Fruit fly (Drosophila melanogaster) whole organism, embryonic: ENCODE data around the gene Cyp312a1.

ENCODE experiments used
- Atf3 ChIP-seq: fragments of 200-800 bp; sonication (Bioruptor generic); optimal IDR thresholded peaks from 3 replicates; lab custom pipeline; 2016; ENCODE audit warnings: missing biosample characterization, missing genetic modification characterization
- BEAF-32 ChIP-seq: fragments of 200-800 bp; sonication (Bioruptor generic); optimal IDR thresholded peaks from 3 replicates; lab custom pipeline; 2017; ENCODE audit warnings: missing biosample characterization, missing genetic modification characterization, mild to moderate bottlenecking, moderate library complexity, missing genetic modification reagents
- CG10267 ChIP-seq: fragments of 200-800 bp; sonication (Bioruptor generic); optimal IDR thresholded peaks from 2 replicates; lab custom pipeline; 2018; ENCODE audit warnings: missing biosample characterization, mild to moderate bottlenecking, missing genetic modification characterization, moderate library complexity
- CG10431 ChIP-seq: fragments of 200-800 bp; sonication (Bioruptor generic); optimal IDR thresholded peaks from 3 replicates; lab custom pipeline; 2018; ENCODE audit warnings: missing biosample characterization, mild to moderate bottlenecking, missing genetic modification characterization
- CG11085 ChIP-seq: fragments of 200-800 bp; sonication (Bioruptor generic); IDR thresholded peaks from 2 replicates; pipeline ENCODE4 v1.3.6; 2022; ENCODE audit warnings: missing biosample characterization, missing genetic modification characterization
- CG11723 ChIP-seq: fragments of 200-800 bp; sonication (Bioruptor generic); optimal IDR thresholded peaks from 2 replicates; lab custom pipeline; 2017; ENCODE audit warnings: missing biosample characterization, mild to moderate bottlenecking, missing genetic modification characterization
- CG13123 ChIP-seq: fragments of 200-800 bp; sonication (Bioruptor generic); optimal IDR thresholded peaks from 2 replicates; lab custom pipeline; 2016; ENCODE audit warnings: missing biosample characterization, missing genetic modification characterization
- CG13894 ChIP-seq: fragments of 200-800 bp; sonication (Bioruptor generic); optimal IDR thresholded peaks from 3 replicates; lab custom pipeline; 2018; ENCODE audit warnings: missing biosample characterization, mild to moderate bottlenecking, missing genetic modification characterization, moderate library complexity
- CG14050 ChIP-seq: fragments of 200-800 bp; sonication (Bioruptor generic); IDR thresholded peaks from 3 replicates; pipeline ENCODE4 v1.3.6; 2022; ENCODE audit warnings: missing biosample characterization, missing genetic modification characterization
- CG15479 ChIP-seq: fragments of 200-800 bp; sonication (Bioruptor generic); optimal IDR thresholded peaks from 3 replicates; lab custom pipeline; 2019; ENCODE audit warnings: missing biosample characterization, mild to moderate bottlenecking, missing genetic modification characterization, moderate library complexity
- CG18619 ChIP-seq: fragments of 200-800 bp; sonication (Bioruptor generic); optimal IDR thresholded peaks from 3 replicates; lab custom pipeline; 2017; ENCODE audit warnings: missing biosample characterization, mild to moderate bottlenecking, missing genetic modification characterization
- CG2678 ChIP-seq: fragments of 200-800 bp; sonication (Bioruptor generic); optimal IDR thresholded peaks from 3 replicates; lab custom pipeline; 2019; ENCODE audit warnings: missing biosample characterization, mild to moderate bottlenecking, missing genetic modification characterization, moderate library complexity
- CG2875 ChIP-seq: fragments of 200-800 bp; sonication (Bioruptor generic); optimal IDR thresholded peaks from 2 replicates; lab custom pipeline; 2017; ENCODE audit warnings: missing biosample characterization, mild to moderate bottlenecking, missing genetic modification characterization, missing genetic modification reagents
- CG3065 ChIP-seq: fragments of 200-800 bp; sonication (Bioruptor generic); optimal IDR thresholded peaks from 2 replicates; lab custom pipeline; 2016; ENCODE audit warnings: missing biosample characterization, missing genetic modification characterization
- CG31441 ChIP-seq: fragments of 200-800 bp; sonication (Bioruptor generic); IDR thresholded peaks from 2 replicates; pipeline ENCODE4 v1.3.6; 2022; ENCODE audit warnings: missing biosample characterization, missing genetic modification characterization
- CG33213 ChIP-seq: fragments of 200-800 bp; sonication (Bioruptor generic); optimal IDR thresholded peaks from 3 replicates; lab custom pipeline; 2016; ENCODE audit warnings: missing biosample characterization, missing genetic modification characterization
- CG3995 ChIP-seq: fragments of 200-800 bp; sonication (Bioruptor generic); optimal IDR thresholded peaks from 3 replicates; lab custom pipeline; 2016; ENCODE audit warnings: missing biosample characterization, missing genetic modification characterization
- CG4854 ChIP-seq: fragments of 200-800 bp; sonication (Bioruptor generic); optimal IDR thresholded peaks from 2 replicates; lab custom pipeline; 2016; ENCODE audit warnings: missing biosample characterization, missing genetic modification characterization, inconsistent platforms
- CG6683 ChIP-seq: fragments of 200-800 bp; sonication (Bioruptor generic); optimal IDR thresholded peaks from 2 replicates; lab custom pipeline; 2017; ENCODE audit warnings: missing biosample characterization, mild to moderate bottlenecking, missing genetic modification characterization, missing genetic modification reagents
- CG9215 ChIP-seq: fragments of 200-800 bp; sonication (Bioruptor generic); IDR thresholded peaks from 2 replicates; pipeline ENCODE4 v1.3.6; 2022; ENCODE audit warnings: missing biosample characterization, missing genetic modification characterization
- CG9437 ChIP-seq: fragments of 200-800 bp; sonication (Bioruptor generic); optimal IDR thresholded peaks from 2 replicates; lab custom pipeline; 2018; ENCODE audit warnings: missing biosample characterization, mild to moderate bottlenecking, missing genetic modification characterization
- CG9876 ChIP-seq: fragments of 200-800 bp; sonication (Bioruptor generic); optimal IDR thresholded peaks from 2 replicates; lab custom pipeline; 2016; ENCODE audit warnings: missing biosample characterization, missing genetic modification characterization
- CHES-1-like ChIP-seq: fragments of 200-800 bp; sonication (Bioruptor generic); optimal IDR thresholded peaks from 2 replicates; lab custom pipeline; 2016; ENCODE audit warnings: missing biosample characterization, missing genetic modification characterization
- Doc2 ChIP-seq: fragments of 200-800 bp; sonication (Bioruptor generic); IDR thresholded peaks from 2 replicates; pipeline ENCODE4 v1.3.6; 2022; ENCODE audit warnings: missing biosample characterization, missing genetic modification characterization
- Hand ChIP-seq: fragments of 200-800 bp; sonication (Bioruptor generic); optimal IDR thresholded peaks from 2 replicates; lab custom pipeline; 2017; ENCODE audit warnings: mild to moderate bottlenecking, missing biosample characterization, missing genetic modification reagents, missing genetic modification characterization
- Nf-YA ChIP-seq: fragments of 200-800 bp; sonication (Bioruptor generic); IDR thresholded peaks from 2 replicates; pipeline ENCODE4 v1.3.6; 2022; ENCODE audit warnings: missing biosample characterization, missing genetic modification characterization
- Pdp1 ChIP-seq, 2 experiments: fragments of 200-800 bp; sonication (Bioruptor generic); optimal IDR thresholded peaks; 3 replicates each; lab custom pipeline; 2016; ENCODE audit warnings: missing biosample characterization in 2 of 2, missing genetic modification characterization in 2 of 2, mild to moderate bottlenecking in 1 of 2, moderate library complexity in 1 of 2
- Side ChIP-seq: fragments of 200-800 bp; sonication (Bioruptor generic); optimal IDR thresholded peaks from 2 replicates; lab custom pipeline; 2016; ENCODE audit warnings: missing biosample characterization, missing genetic modification characterization
- Sin3A ChIP-seq: fragments of >200 bp; optimal IDR thresholded peaks from 2 replicates; lab custom pipeline; 2018
- Ssrp ChIP-seq: fragments of 200-800 bp; sonication (Bioruptor generic); optimal IDR thresholded peaks from 2 replicates; lab custom pipeline; 2018; ENCODE audit warnings: missing biosample characterization, mild to moderate bottlenecking, missing genetic modification characterization, moderate library complexity
- Taf1 ChIP-seq: fragments of 200-800 bp; sonication (Bioruptor generic); IDR thresholded peaks from 2 replicates; pipeline ENCODE4 v1.3.6; 2022; ENCODE audit warnings: missing biosample characterization, missing genetic modification characterization
- Trl ChIP-seq, 3 experiments: fragments of >200 bp in 2 of 3; fragments of 200-800 bp in 1 of 3; sonication (Bioruptor generic) in 1 of 3; optimal IDR thresholded peaks; 2 replicates in 1 of 3; 3 replicates in 2 of 3; lab custom pipeline; 2016 to 2017; ENCODE audit warnings: missing biosample characterization in 1 of 3, missing genetic modification characterization in 1 of 3
- al ChIP-seq: fragments of 200-800 bp; sonication (Bioruptor generic); IDR thresholded peaks from 2 replicates; pipeline ENCODE4 v1.3.6; 2022; ENCODE audit warnings: missing biosample characterization, missing genetic modification characterization
- bab2 ChIP-seq: fragments of 200-800 bp; sonication (Bioruptor generic); optimal IDR thresholded peaks from 2 replicates; lab custom pipeline; 2016; ENCODE audit warnings: missing biosample characterization, missing genetic modification characterization
- gfzf ChIP-seq: fragments of 200-800 bp; sonication (Bioruptor generic); optimal IDR thresholded peaks from 2 replicates; lab custom pipeline; 2016; ENCODE audit warnings: missing biosample characterization, mild to moderate bottlenecking, missing genetic modification characterization, moderate library complexity
- kay ChIP-seq: fragments of 200-800 bp; sonication (Bioruptor generic); optimal IDR thresholded peaks from 2 replicates; lab custom pipeline; 2016; ENCODE audit warnings: missing biosample characterization, missing genetic modification characterization
- knrl ChIP-seq: fragments of 200-800 bp; sonication (Bioruptor generic); IDR thresholded peaks from 3 replicates; pipeline ENCODE4 v1.3.6; 2022; ENCODE audit warnings: missing biosample characterization, missing genetic modification characterization; ENCODE audit not compliant: partially characterized antibody
- lbe ChIP-seq: fragments of 200-800 bp; sonication (Bioruptor generic); optimal IDR thresholded peaks from 2 replicates; lab custom pipeline; 2016; ENCODE audit warnings: missing biosample characterization, mild to moderate bottlenecking, missing genetic modification characterization
- lov ChIP-seq, 2 experiments: fragments of 200-800 bp in 1 of 2; fragments of >200 bp in 1 of 2; sonication (Bioruptor generic) in 1 of 2; IDR thresholded peaks in 1 of 2; optimal IDR thresholded peaks in 1 of 2; 2 replicates in 1 of 2; 3 replicates in 1 of 2; pipeline versions ENCODE4 v1.3.6 to Lab custom; 2017 to 2022; ENCODE audit warnings: missing biosample characterization in 1 of 2, missing genetic modification characterization in 1 of 2
- maf-S ChIP-seq: fragments of 200-800 bp; sonication (Bioruptor generic); optimal IDR thresholded peaks from 2 replicates; lab custom pipeline; 2016; ENCODE audit warnings: missing biosample characterization, missing genetic modification characterization
- nerfin-2 ChIP-seq: fragments of 200-800 bp; sonication (Bioruptor generic); IDR thresholded peaks from 2 replicates; pipeline ENCODE4 v1.3.6; 2022; ENCODE audit warnings: missing biosample characterization, missing genetic modification characterization; ENCODE audit not compliant: partially characterized antibody
- onecut ChIP-seq: fragments of 200-800 bp; sonication (Bioruptor generic); IDR thresholded peaks from 2 replicates; pipeline ENCODE4 v1.3.6; 2022; ENCODE audit warnings: missing biosample characterization, missing genetic modification characterization
- pum ChIP-seq: fragments of 200-800 bp; sonication (Bioruptor generic); optimal IDR thresholded peaks from 2 replicates; lab custom pipeline; 2016; ENCODE audit warnings: missing biosample characterization, missing genetic modification characterization
- slp2 ChIP-seq: fragments of 200-800 bp; sonication (Bioruptor generic); optimal IDR thresholded peaks from 2 replicates; lab custom pipeline; 2016; ENCODE audit warnings: missing biosample characterization, missing genetic modification characterization
- tll ChIP-seq, 2 experiments: fragments of 200-800 bp in 1 of 2; fragments of >200 bp in 1 of 2; sonication (Bioruptor generic) in 1 of 2; optimal IDR thresholded peaks; 2 replicates each; lab custom pipeline; 2017 to 2019; ENCODE audit warnings: missing biosample characterization in 2 of 2, missing genetic modification characterization in 2 of 2, mild to moderate bottlenecking in 1 of 2, moderate library complexity in 1 of 2
- unpg ChIP-seq: fragments of 200-800 bp; sonication (Bioruptor generic); optimal IDR thresholded peaks from 3 replicates; lab custom pipeline; 2018; ENCODE audit warnings: missing biosample characterization, mild to moderate bottlenecking, missing genetic modification characterization, moderate library complexity

Gene Cyp312a1

DNA sequence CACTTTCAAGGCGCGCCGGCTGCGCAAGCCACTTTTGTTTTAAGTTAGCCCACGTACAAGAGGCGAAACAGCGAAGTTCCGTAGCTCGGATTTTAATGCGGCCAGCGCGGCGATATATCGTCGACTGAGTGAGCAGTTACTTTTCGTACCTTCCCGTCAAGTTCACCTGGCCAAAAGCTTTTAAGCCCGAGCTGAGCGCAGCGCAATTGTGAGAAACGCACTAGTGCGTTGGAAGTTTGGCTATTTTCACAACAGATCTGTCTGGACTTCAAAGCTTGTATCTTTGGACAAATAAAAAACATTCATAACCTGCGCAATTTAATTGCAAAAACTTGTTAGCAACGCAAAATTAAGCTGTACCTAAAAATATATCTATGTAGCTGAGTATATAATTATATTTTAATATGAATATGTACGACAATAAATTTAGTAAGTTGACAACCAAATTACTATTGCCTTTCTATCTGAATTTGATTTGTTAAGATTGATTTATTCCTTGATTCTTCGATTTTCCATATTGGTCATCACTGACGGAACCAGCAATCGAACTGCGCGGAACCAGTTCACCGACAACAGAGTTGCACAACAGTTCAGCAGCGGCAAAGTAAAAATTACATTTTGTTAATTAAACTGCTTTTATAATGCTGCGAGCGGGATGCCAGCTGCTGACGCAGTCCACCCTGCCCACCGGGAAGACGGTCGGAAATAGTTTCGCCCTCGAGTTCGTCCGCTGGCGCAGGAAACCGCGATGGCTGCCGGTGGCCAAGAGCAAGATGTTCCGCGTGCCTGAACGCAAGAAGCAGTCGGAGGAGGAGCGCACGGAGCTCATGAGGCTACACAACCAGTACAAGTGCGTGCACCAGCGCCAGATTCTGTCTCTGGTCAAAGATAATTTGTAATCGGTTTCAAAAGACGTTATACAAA, 26.2 kb downstream of the Cyp312a1 start, which contains the start of the genes CG13698 and mRpS26 (continued):
- peak; percentile 57 for TF ChIP-seq BEAF-32
- peak; percentile 50; the same call in 2 of the 3 replicates for TF ChIP-seq CG14050 (GFP tag; lab: Robert Waterston, UW)
- peak; percentile 65 for TF ChIP-seq CG10267
- TF ChIP-seq CG4854 (GFP tag; lab: Kevin White, UChicago) = no peak
- TF ChIP-seq Taf1 (GFP tag; lab: Robert Waterston, UW) = peak; percentile 43; the same call in 1 of the 2 replicates
- TF ChIP-seq kay (GFP tag; lab: Kevin White, UChicago) = peak; percentile 53
- no peak for TF ChIP-seq CG33213
- TF ChIP-seq CG2678 = peak; percentile 82
- peak; percentile 78 for TF ChIP-seq gfzf (GFP tag; lab: Kevin White, UChicago)
- TF ChIP-seq lov (optimal IDR thresholded peaks at IDR 0.05; lab: Kevin White, UChicago) = no peak
- TF ChIP-seq lov (GFP tag; IDR thresholded peaks at IDR 0.05; lab: Robert Waterston, UW) = peak; percentile 49; the same call in 1 of the 3 replicates
- TF ChIP-seq CG9876 (GFP tag; lab: Kevin White, UChicago) = peak; percentile 46
- peak; percentile 16 for TF ChIP-seq CHES-1-like (GFP tag; lab: Kevin White, UChicago)
- no peak for TF ChIP-seq CG3065 (GFP tag; lab: Kevin White, UChicago)
- TF ChIP-seq CG15479 (GFP tag; lab: Kevin White, UChicago) = peak; percentile 7
- TF ChIP-seq bab2 = peak; percentile 36
- peak; percentile 50 for TF ChIP-seq al
- peak; percentile 71 for TF ChIP-seq CG13894
- TF ChIP-seq CG9437 = peak; percentile 64
- TF ChIP-seq pum (GFP tag; lab: Kevin White, UChicago) = peak; percentile 21
- peak; percentile 39 for TF ChIP-seq CG10431 (GFP tag; lab: Kevin White, UChicago)
- peak; percentile 64 for TF ChIP-seq CG11723 (GFP tag; lab: Kevin White, UChicago)
- TF ChIP-seq lbe (GFP tag; lab: Kevin White, UChicago) = peak; percentile 33
- peak; percentile 57 for TF ChIP-seq Hand (GFP tag; lab: Kevin White, UChicago)
- peak; percentile 40 for TF ChIP-seq CG6683 (GFP tag; lab: Kevin White, UChicago)
- peak; percentile 43; the same call in 1 of the 2 replicates for TF ChIP-seq onecut (GFP tag; lab: Robert Waterston, UW)
- TF ChIP-seq CG3995 (GFP tag; lab: Kevin White, UChicago) = peak; percentile 60
- peak; percentile 54 for TF ChIP-seq Sin3A (lab: Kevin White, UChicago)
- peak; percentile 51; the same call in 1 of the 2 replicates for TF ChIP-seq CG11085 (GFP tag; lab: Robert Waterston, UW)
- TF ChIP-seq CG13123 = peak; percentile 55
- peak; percentile 4; the same call in 1 of the 2 replicates for TF ChIP-seq CG9215 (GFP tag; lab: Robert Waterston, UW)
- TF ChIP-seq slp2 (GFP tag; lab: Kevin White, UChicago) = no peak
- 0 out of 2 replicates have a peak, but pooled peaks have one; percentile 21 for TF ChIP-seq Nf-YA (GFP tag; lab: Robert Waterston, UW)
- no peak for TF ChIP-seq Atf3 (GFP tag; lab: Kevin White, UChicago)
- no peak for TF ChIP-seq Doc2 (GFP tag; lab: Robert Waterston, UW)
- TF ChIP-seq nerfin-2 = no peak; the same call in 1 of the 2 replicates
- peak; percentile 2 to 99 for TF ChIP-seq Pdp1 (GFP tag; optimal IDR thresholded peaks at IDR 0.05; lab: Kevin White, UChicago)
- no peak for TF ChIP-seq Side (GFP tag; lab: Kevin White, UChicago)
- no peak for TF ChIP-seq tll (GFP tag; optimal IDR thresholded peaks at IDR 0.05; lab: Kevin White, UChicago)
- TF ChIP-seq unpg (GFP tag; lab: Kevin White, UChicago) = peak; percentile 67
- TF ChIP-seq CG2875 (GFP tag; lab: Kevin White, UChicago) = peak; percentile 15
- peak; percentile 27 for TF ChIP-seq maf-S
- peak; percentile 83 for TF ChIP-seq CG31441 (GFP tag; lab: Robert Waterston, UW)
- no peak for TF ChIP-seq Trl (optimal IDR thresholded peaks at IDR 0.05; lab: Kevin White, UChicago)
- peak; percentile 40 for TF ChIP-seq Trl (GFP tag; optimal IDR thresholded peaks at IDR 0.05; lab: Kevin White, UChicago)
- TF ChIP-seq CG18619 = peak; percentile 62
- TF ChIP-seq Ssrp (tag; lab: Kevin White, UChicago) = peak; percentile 72
- TF ChIP-seq knrl (GFP tag; lab: Robert Waterston, UW) = peak; percentile 26; the same call in 1 of the 3 replicates
